Fruit fly (Drosophila melanogaster): ENCODE data around the gene Tm2.

DNA sequence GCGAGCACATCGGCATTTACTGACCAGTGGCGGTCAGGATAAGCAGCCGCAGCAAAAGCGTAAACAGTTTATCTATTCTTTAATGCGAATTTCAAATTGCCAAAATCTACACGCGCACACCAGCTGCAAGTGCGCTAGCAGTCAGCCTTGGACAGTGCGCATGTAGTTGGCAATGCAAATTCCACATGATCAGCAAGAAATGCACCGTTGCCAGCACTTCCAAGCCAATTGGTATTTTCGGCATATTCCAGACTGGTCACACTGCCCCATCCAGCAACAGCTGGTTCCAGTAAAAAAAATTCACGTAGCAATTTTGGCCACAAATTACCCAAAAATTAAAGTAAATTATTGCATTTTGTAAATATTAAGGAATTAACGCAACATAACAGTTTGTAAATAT lies 22.2 kb upstream of the Tm2 start:
- TF ChIP-seq fd96Ca (GFP tag; IDR thresholded peaks at IDR 0.05) (no peak), EcR (GFP tag; optimal IDR thresholded peaks at IDR 0.05) (no peak), CG4496 (GFP tag; IDR thresholded peaks at IDR 0.05) (no peak), Snoo (tag; optimal IDR thresholded peaks at IDR 0.05) (no peak), CG34367 (tag; optimal IDR thresholded peaks at IDR 0.05) (no peak), CG9948 (tag; optimal IDR thresholded peaks at IDR 0.05) (no peak), Pif1B (GFP tag; optimal IDR thresholded peaks at IDR 0.05) (no peak), CG15710 (tag; optimal IDR thresholded peaks at IDR 0.05) (no peak), D1 (tag; optimal IDR thresholded peaks at IDR 0.05) (no peak), CG10348 (GFP tag; IDR thresholded peaks at IDR 0.05) (no peak), CG17806 (tag; optimal IDR thresholded peaks at IDR 0.05) (no peak)

Data from whole organism, pupa.